Worm (Caenorhabditis elegans) whole organism, L3 larva: ENCODE measurements around the gene F25B3.2.

Experiments used
- R02D3.7 ChIP-seq: fragments of 150-350 bp; optimal IDR thresholded peaks from 2 replicates; lab custom pipeline; 2014; ENCODE audit warnings: missing biosample characterization, missing genetic modification characterization
- aly-2 ChIP-seq: fragments of 150-350 bp; optimal IDR thresholded peaks from 2 replicates; lab custom pipeline; 2014; ENCODE audit warnings: missing biosample characterization, missing genetic modification characterization
- ceh-16 ChIP-seq: sonication (generic microtip); optimal IDR thresholded peaks from 2 replicates; lab custom pipeline; 2017; ENCODE audit warnings: missing biosample characterization, missing genetic modification characterization
- ceh-28 ChIP-seq: fragments of 150-350 bp; optimal IDR thresholded peaks from 2 replicates; lab custom pipeline; 2014; ENCODE audit warnings: missing biosample characterization, missing genetic modification reagents, missing genetic modification characterization
- ceh-82 ChIP-seq: fragments of 150-350 bp; optimal IDR thresholded peaks from 2 replicates; lab custom pipeline; 2014; ENCODE audit warnings: missing biosample characterization, missing genetic modification characterization
- ceh-9 ChIP-seq: sonication (generic microtip); optimal IDR thresholded peaks from 2 replicates; lab custom pipeline; 2018; ENCODE audit warnings: missing biosample characterization, missing genetic modification characterization
- egl-27 ChIP-seq: sonication (generic microtip); optimal IDR thresholded peaks from 4 replicates; lab custom pipeline; 2017; ENCODE audit warnings: missing biosample characterization, missing genetic modification reagents, missing genetic modification characterization
- egl-5 ChIP-seq: fragments of 150-350 bp; optimal IDR thresholded peaks from 2 replicates; lab custom pipeline; 2017; ENCODE audit warnings: missing biosample characterization, missing genetic modification reagents, missing genetic modification characterization, inconsistent platforms
- elt-1 ChIP-seq: fragments of 150-350 bp; optimal IDR thresholded peaks from 2 replicates; lab custom pipeline; 2014; ENCODE audit warnings: missing biosample characterization, missing genetic modification characterization
- elt-2 ChIP-seq: sonication (generic microtip); optimal IDR thresholded peaks from 2 replicates; lab custom pipeline; 2016; ENCODE audit warnings: missing genetic modification reagents, mild to moderate bottlenecking, missing genetic modification characterization, missing compliant biosample characterization
- elt-3 ChIP-seq, 3 experiments: fragments of 150-350 bp in 1 of 3; sonication (generic microtip) in 2 of 3; optimal IDR thresholded peaks; 2 replicates in 2 of 3; 4 replicates in 1 of 3; lab custom pipeline; 2014 to 2017; ENCODE audit warnings: missing biosample characterization in 3 of 3, missing genetic modification characterization in 3 of 3
- fkh-10 ChIP-seq: sonication (generic microtip); optimal IDR thresholded peaks from 2 replicates; lab custom pipeline; 2017; ENCODE audit warnings: missing biosample characterization, missing genetic modification reagents, missing genetic modification characterization
- fos-1 ChIP-seq: fragments of 150-350 bp; optimal IDR thresholded peaks from 2 replicates; lab custom pipeline; 2014; ENCODE audit warnings: missing biosample characterization, missing genetic modification characterization
- hmg-11 ChIP-seq: sonication (generic microtip); optimal IDR thresholded peaks from 2 replicates; lab custom pipeline; 2016; ENCODE audit warnings: missing genetic modification characterization, missing compliant biosample characterization
- lin-15B ChIP-seq: fragments of 150-350 bp; optimal IDR thresholded peaks from 2 replicates; lab custom pipeline; 2014; ENCODE audit warnings: missing biosample characterization, missing genetic modification characterization
- lin-39 ChIP-seq: fragments of 150-350 bp; optimal IDR thresholded peaks from 2 replicates; lab custom pipeline; 2018; ENCODE audit warnings: missing biosample characterization, missing genetic modification reagents, missing genetic modification characterization
- lsy-12 ChIP-seq: sonication (generic microtip); optimal IDR thresholded peaks from 2 replicates; lab custom pipeline; 2016; ENCODE audit warnings: mild to moderate bottlenecking, missing genetic modification characterization, missing compliant biosample characterization
- mdl-1 ChIP-seq: fragments of 150-350 bp; optimal IDR thresholded peaks from 2 replicates; lab custom pipeline; 2014; ENCODE audit warnings: missing biosample characterization, missing genetic modification characterization
- mml-1 ChIP-seq: fragments of 150-350 bp; sonication (generic microtip); optimal IDR thresholded peaks from 3 replicates; lab custom pipeline; 2014; ENCODE audit warnings: missing biosample characterization, missing genetic modification characterization
- nfya-1 ChIP-seq: sonication (generic microtip); optimal IDR thresholded peaks from 2 replicates; lab custom pipeline; 2017; ENCODE audit warnings: missing genetic modification characterization, mild to moderate bottlenecking, missing compliant biosample characterization, antibody characterized with exemption, moderate library complexity; ENCODE audit not compliant: insufficient read depth
- nhr-23 ChIP-seq: fragments of 150-350 bp; optimal IDR thresholded peaks from 2 replicates; lab custom pipeline; 2014; ENCODE audit warnings: missing biosample characterization, missing genetic modification reagents, missing genetic modification characterization
- nhr-237 ChIP-seq: fragments of 150-350 bp; optimal IDR thresholded peaks from 2 replicates; lab custom pipeline; 2014; ENCODE audit warnings: missing biosample characterization, missing genetic modification characterization
- nhr-25 ChIP-seq: sonication (generic microtip); optimal IDR thresholded peaks from 2 replicates; lab custom pipeline; 2017; ENCODE audit warnings: missing biosample characterization, missing genetic modification characterization
- nhr-43 ChIP-seq: sonication (generic microtip); optimal IDR thresholded peaks from 2 replicates; lab custom pipeline; 2016; ENCODE audit warnings: mild to moderate bottlenecking, missing genetic modification characterization, missing compliant biosample characterization; ENCODE audit not compliant: poor library complexity, severe bottlenecking
- nhr-67 ChIP-seq: fragments of 150-350 bp; optimal IDR thresholded peaks from 2 replicates; lab custom pipeline; 2014; ENCODE audit warnings: missing biosample characterization, missing genetic modification characterization
- pha-4 ChIP-seq: fragments of 150-350 bp; optimal IDR thresholded peaks from 2 replicates; lab custom pipeline; 2014; ENCODE audit warnings: missing biosample characterization, missing genetic modification reagents, missing genetic modification characterization
- pqm-1 ChIP-seq: fragments of 150-350 bp; optimal IDR thresholded peaks from 2 replicates; lab custom pipeline; 2017; ENCODE audit warnings: missing biosample characterization, missing genetic modification characterization, inconsistent platforms
- sea-2 ChIP-seq: fragments of 150-350 bp; sonication (generic microtip); optimal IDR thresholded peaks from 4 replicates; lab custom pipeline; 2014; ENCODE audit warnings: missing biosample characterization, missing genetic modification reagents, missing genetic modification characterization
- skn-1 ChIP-seq: fragments of 150-350 bp; optimal IDR thresholded peaks from 2 replicates; lab custom pipeline; 2014; ENCODE audit warnings: missing biosample characterization, missing genetic modification characterization
- snpc-4 ChIP-seq: fragments of 150-350 bp; optimal IDR thresholded peaks from 2 replicates; lab custom pipeline; 2014; ENCODE audit warnings: missing biosample characterization, missing genetic modification characterization
- tbx-2 ChIP-seq: sonication (generic microtip); optimal IDR thresholded peaks from 2 replicates; lab custom pipeline; 2016; ENCODE audit warnings: mild to moderate bottlenecking, missing genetic modification characterization, missing compliant biosample characterization
- unc-62 ChIP-seq: fragments of 150-350 bp; sonication (generic microtip); optimal IDR thresholded peaks from 4 replicates; lab custom pipeline; 2014; ENCODE audit warnings: missing biosample characterization, missing genetic modification reagents, missing genetic modification characterization
- zag-1 ChIP-seq: fragments of 150-350 bp; optimal IDR thresholded peaks from 2 replicates; lab custom pipeline; 2014; ENCODE audit warnings: missing biosample characterization, missing genetic modification characterization
- ztf-11 ChIP-seq: fragments of 150-350 bp; optimal IDR thresholded peaks from 2 replicates; lab custom pipeline; 2014; ENCODE audit warnings: missing biosample characterization, missing genetic modification characterization
- ztf-4 ChIP-seq: fragments of 150-350 bp; optimal IDR thresholded peaks from 2 replicates; lab custom pipeline; 2014; ENCODE audit warnings: missing biosample characterization, missing genetic modification characterization

F25B3.2 gene

ce11 chrV:9546860-9547269, 30.2 kb upstream of the F25B3.2 start, which contains the start of gene his-37 (continued):
- TF ChIP-seq fos-1 (tag; lab: Kevin White, UChicago) (peak; percentile 95), lin-39 (tag; lab: Kevin White, UChicago) (peak; percentile 97), mdl-1 (tag; lab: Kevin White, UChicago) (peak; percentile 52), egl-27 (tag; lab: Kevin White, UChicago) (peak; percentile 90), egl-5 (tag; lab: Kevin White, UChicago) (peak; percentile 87), zag-1 (tag; lab: Kevin White, UChicago) (peak; percentile 86), elt-3 (tag; optimal IDR thresholded peaks at IDR 0.05; lab: Kevin White, UChicago) (peak; percentile 76 to 98 (median 96))

ce11 chrV:9549459-9549858, 27.6 kb upstream of the F25B3.2 start, which contains the start of gene nstp-10:
TSS of gene nstp-10 (minus strand) at chrV:9549836.
- peak; percentile 25 for TF ChIP-seq nfya-1 (tag; lab: Kevin White, UChicago)
- no peak for TF ChIP-seq ztf-4 (tag; lab: Kevin White, UChicago)
- TF ChIP-seq pha-4, result peak; percentile 54
- TF ChIP-seq nhr-25 (tag; lab: Kevin White, UChicago), result peak; percentile 22
- TF ChIP-seq elt-2 (tag; lab: Kevin White, UChicago), result peak; percentile 3
- peak; percentile 18 for TF ChIP-seq lin-15B (tag; lab: Kevin White, UChicago)
- peak; percentile 18 for TF ChIP-seq nhr-23 (tag; lab: Kevin White, UChicago)
- peak; percentile 24 for TF ChIP-seq snpc-4 (tag; lab: Kevin White, UChicago)
- no peak for TF ChIP-seq ceh-9

ce11 chrV:9550313-9550712, 26.8 kb upstream of the F25B3.2 start, which contains the start of gene ehbp-1:
TSS of gene ehbp-1 (plus strand) at chrV:9550644.
- TF ChIP-seq nfya-1 (tag; lab: Kevin White, UChicago) (peak; percentile 34), lin-39 (tag; lab: Kevin White, UChicago) (no peak), ztf-11 (tag; lab: Kevin White, UChicago) (no peak), fkh-10 (GFP tag; lab: Kevin White, UChicago) (peak; percentile 32)

- TF ChIP-seq R02D3.7 (no peak), ceh-82 (tag; lab: Kevin White, UChicago) (no peak), mml-1 (tag; lab: Kevin White, UChicago) (no peak), ztf-11 (tag; lab: Kevin White, UChicago) (no peak), ceh-16 (no peak), fos-1 (tag; lab: Kevin White, UChicago) (no peak), hmg-11 (tag; lab: Kevin White, UChicago) (no peak), egl-27 (tag; lab: Kevin White, UChicago) (no peak), elt-2 (tag; lab: Kevin White, UChicago) (no peak), ztf-4 (tag; lab: Kevin White, UChicago) (no peak), nhr-43 (tag; lab: Kevin White, UChicago) (no peak), elt-1 (tag; lab: Kevin White, UChicago) (no peak), nhr-67 (tag; lab: Kevin White, UChicago) (no peak), unc-62 (GFP tag; lab: Kevin White, UChicago) (no peak)
Observed at ce11 chrV:9556668-9557067, 20.4 kb upstream of the F25B3.2 start.

ce11 chrV:9561624-9562179, 15.4 kb upstream of the F25B3.2 start, which contains the start of gene rgef-1:
TSS of gene rgef-1 (minus strand) at chrV:9561674.
- TF ChIP-seq egl-27 (tag; lab: Kevin White, UChicago), result no peak
- TF ChIP-seq tbx-2 (tag; lab: Kevin White, UChicago), result peak; percentile 33
- TF ChIP-seq mml-1 (tag; lab: Kevin White, UChicago), result no peak
- peak; percentile 16 for TF ChIP-seq unc-62 (GFP tag; lab: Kevin White, UChicago)
- TF ChIP-seq ceh-28 (tag; lab: Kevin White, UChicago), result peak; percentile 61
- TF ChIP-seq lin-15B (tag; lab: Kevin White, UChicago), result peak; percentile 43
- no peak for TF ChIP-seq nhr-237 (tag; lab: Kevin White, UChicago)
- no peak for TF ChIP-seq nhr-23 (tag; lab: Kevin White, UChicago)
- peak; percentile 43 for TF ChIP-seq sea-2
- TF ChIP-seq mdl-1 (tag; lab: Kevin White, UChicago), result peak; percentile 45
- TF ChIP-seq nfya-1 (tag; lab: Kevin White, UChicago), result peak; percentile 86
- no peak for TF ChIP-seq aly-2 (tag; lab: Kevin White, UChicago)
- TF ChIP-seq pqm-1, result no peak
- peak; percentile 80 for TF ChIP-seq fkh-10 (GFP tag; lab: Kevin White, UChicago)
- no peak for TF ChIP-seq pha-4
- no peak for TF ChIP-seq elt-3 (tag; optimal IDR thresholded peaks at IDR 0.05; lab: Kevin White, UChicago)
- peak; percentile 24 for TF ChIP-seq snpc-4 (tag; lab: Kevin White, UChicago)
- TF ChIP-seq nhr-43 (tag; lab: Kevin White, UChicago), result no peak
- TF ChIP-seq hmg-11 (tag; lab: Kevin White, UChicago), result peak; percentile 73
- peak; percentile 35 for TF ChIP-seq skn-1 (tag; lab: Kevin White, UChicago)
- no peak for TF ChIP-seq ceh-9
- no peak for TF ChIP-seq lsy-12
- peak; percentile 73 for TF ChIP-seq lin-39 (tag; lab: Kevin White, UChicago)
